Fruit fly (Drosophila melanogaster) whole organism, embryonic: ENCODE results near the gene Dus1.

Experiments
- B-H1 ChIP-seq: fragments of 200-800 bp; sonication (Bioruptor generic); IDR thresholded peaks from 3 replicates; pipeline ENCODE4 v1.3.6; 2022; ENCODE audit warnings: missing biosample characterization, missing genetic modification characterization
- BEAF-32 ChIP-seq: fragments of 200-800 bp; sonication (Bioruptor generic); optimal IDR thresholded peaks from 3 replicates; lab custom pipeline; 2017; ENCODE audit warnings: missing biosample characterization, missing genetic modification characterization, mild to moderate bottlenecking, moderate library complexity, missing genetic modification reagents
- CG10431 ChIP-seq: fragments of 200-800 bp; sonication (Bioruptor generic); optimal IDR thresholded peaks from 3 replicates; lab custom pipeline; 2018; ENCODE audit warnings: missing biosample characterization, mild to moderate bottlenecking, missing genetic modification characterization
- CG10543 ChIP-seq: fragments of 200-800 bp; sonication (Bioruptor generic); optimal IDR thresholded peaks from 3 replicates; lab custom pipeline; 2017; ENCODE audit warnings: missing biosample characterization, mild to moderate bottlenecking, missing genetic modification characterization, moderate library complexity
- CG12071 ChIP-seq: fragments of 200-800 bp; sonication (Bioruptor generic); optimal IDR thresholded peaks from 3 replicates; lab custom pipeline; 2018; ENCODE audit warnings: missing biosample characterization, mild to moderate bottlenecking, missing genetic modification characterization
- CG12155 ChIP-seq: fragments of 200-800 bp; sonication (Bioruptor generic); optimal IDR thresholded peaks from 3 replicates; lab custom pipeline; 2016; ENCODE audit warnings: missing biosample characterization, missing genetic modification characterization
- CG12219 ChIP-seq: fragments of 200-800 bp; sonication (Bioruptor generic); optimal IDR thresholded peaks from 3 replicates; lab custom pipeline; 2018; ENCODE audit warnings: missing biosample characterization, mild to moderate bottlenecking, missing genetic modification characterization
- CG14441 ChIP-seq: fragments of 200-800 bp; sonication (Bioruptor generic); IDR thresholded peaks from 2 replicates; pipeline ENCODE4 v1.3.6; 2022; ENCODE audit warnings: missing biosample characterization, missing genetic modification characterization
- CG1647 ChIP-seq: fragments of 200-800 bp; sonication (Bioruptor generic); optimal IDR thresholded peaks from 3 replicates; lab custom pipeline; 2016; ENCODE audit warnings: missing biosample characterization, missing genetic modification characterization
- CG1832 ChIP-seq: fragments of 200-800 bp; sonication (Bioruptor generic); optimal IDR thresholded peaks from 2 replicates; lab custom pipeline; 2017; ENCODE audit warnings: missing biosample characterization, mild to moderate bottlenecking, missing genetic modification characterization, inconsistent platforms
- CG2199 ChIP-seq: fragments of 200-800 bp; sonication (Bioruptor generic); IDR thresholded peaks from 3 replicates; pipeline ENCODE4 v1.3.6; 2022; ENCODE audit warnings: missing biosample characterization, missing genetic modification characterization
- CG31441 ChIP-seq: fragments of 200-800 bp; sonication (Bioruptor generic); IDR thresholded peaks from 2 replicates; pipeline ENCODE4 v1.3.6; 2022; ENCODE audit warnings: missing biosample characterization, missing genetic modification characterization
- CG3726 ChIP-seq: fragments of 200-800 bp; sonication (Bioruptor generic); IDR thresholded peaks from 3 replicates; pipeline ENCODE4, ENCODE4 v1.3.6; 2022; ENCODE audit warnings: missing biosample characterization, missing genetic modification characterization
- CG4424 ChIP-seq: fragments of 200-800 bp; sonication (Bioruptor generic); optimal IDR thresholded peaks from 3 replicates; lab custom pipeline; 2016; ENCODE audit warnings: missing biosample characterization, missing genetic modification characterization
- CG6254 ChIP-seq: fragments of 200-800 bp; sonication (Bioruptor generic); optimal IDR thresholded peaks from 3 replicates; lab custom pipeline; 2017; ENCODE audit warnings: mild to moderate bottlenecking, missing biosample characterization, missing genetic modification reagents, missing genetic modification characterization
- CG8281 ChIP-seq: fragments of 200-800 bp; sonication (Bioruptor generic); optimal IDR thresholded peaks from 2 replicates; lab custom pipeline; 2018; ENCODE audit warnings: missing biosample characterization, mild to moderate bottlenecking, missing genetic modification characterization, moderate library complexity
- CG9609 ChIP-seq: fragments of 200-800 bp; sonication (Bioruptor generic); optimal IDR thresholded peaks from 3 replicates; lab custom pipeline; 2016; ENCODE audit warnings: missing biosample characterization, missing genetic modification characterization
- E2f2 ChIP-seq: fragments of 200-800 bp; sonication (Bioruptor generic); IDR thresholded peaks from 2 replicates; pipeline ENCODE4 v1.3.6; 2022; ENCODE audit warnings: missing biosample characterization, missing genetic modification characterization
- HLH4C ChIP-seq: fragments of 200-800 bp; sonication (Bioruptor generic); IDR thresholded peaks from 3 replicates; pipeline ENCODE4 v1.3.6; 2022; ENCODE audit warnings: missing biosample characterization, missing genetic modification characterization; ENCODE audit not compliant: partially characterized antibody
- HmgD ChIP-seq: fragments of 200-800 bp; sonication (Bioruptor generic); optimal IDR thresholded peaks from 3 replicates; lab custom pipeline; 2016; ENCODE audit warnings: missing biosample characterization, missing genetic modification characterization
- Hr51 ChIP-seq, 2 experiments: fragments of 200-800 bp; sonication (Bioruptor generic); optimal IDR thresholded peaks; 2 replicates in 1 of 2; 3 replicates in 1 of 2; lab custom pipeline; 2016 to 2018; ENCODE audit warnings: missing biosample characterization in 2 of 2, missing genetic modification characterization in 2 of 2, mild to moderate bottlenecking in 1 of 2, moderate library complexity in 1 of 2
- MBD-R2 ChIP-seq: fragments of 200-800 bp; sonication (Bioruptor generic); IDR thresholded peaks from 2 replicates; pipeline ENCODE4 v1.3.6; 2022; ENCODE audit warnings: missing biosample characterization, missing genetic modification characterization
- NFAT ChIP-seq: fragments of 200-800 bp; sonication (Bioruptor generic); IDR thresholded peaks from 2 replicates; pipeline ENCODE4 v1.3.6; 2022; ENCODE audit warnings: missing biosample characterization, missing genetic modification characterization
- Spps ChIP-seq: fragments of 200-800 bp; sonication (Bioruptor generic); optimal IDR thresholded peaks from 2 replicates; lab custom pipeline; 2018; ENCODE audit warnings: missing biosample characterization, mild to moderate bottlenecking, missing genetic modification characterization
- abd-A ChIP-seq: fragments of 200-800 bp; sonication (Bioruptor generic); optimal IDR thresholded peaks from 3 replicates; lab custom pipeline; 2019; ENCODE audit warnings: missing biosample characterization, mild to moderate bottlenecking, missing genetic modification characterization, moderate library complexity
- ac ChIP-seq: fragments of 200-800 bp; sonication (Bioruptor generic); optimal IDR thresholded peaks from 3 replicates; lab custom pipeline; 2017; ENCODE audit warnings: missing biosample characterization, mild to moderate bottlenecking, missing genetic modification characterization
- ato ChIP-seq: fragments of 200-800 bp; sonication (Bioruptor generic); IDR thresholded peaks from 2 replicates; pipeline ENCODE4 v1.3.6; 2022; ENCODE audit warnings: missing biosample characterization, missing genetic modification characterization; ENCODE audit not compliant: partially characterized antibody
- bab2 ChIP-seq: fragments of 200-800 bp; sonication (Bioruptor generic); optimal IDR thresholded peaks from 2 replicates; lab custom pipeline; 2016; ENCODE audit warnings: missing biosample characterization, missing genetic modification characterization
- cg ChIP-seq: fragments of 200-800 bp; sonication (Bioruptor generic); optimal IDR thresholded peaks from 3 replicates; lab custom pipeline; 2019; ENCODE audit warnings: missing biosample characterization, mild to moderate bottlenecking, missing genetic modification characterization, moderate library complexity
- chif ChIP-seq, 2 experiments: fragments of 200-800 bp; sonication (Bioruptor generic); optimal IDR thresholded peaks; 3 replicates each; lab custom pipeline; 2016; ENCODE audit warnings: missing biosample characterization in 2 of 2, missing genetic modification characterization in 2 of 2
- crol ChIP-seq: fragments of 200-800 bp; sonication (Bioruptor generic); IDR thresholded peaks from 2 replicates; pipeline ENCODE4 v1.3.6; 2022; ENCODE audit warnings: missing biosample characterization, missing genetic modification characterization
- ems ChIP-seq: fragments of 200-800 bp; sonication (Bioruptor generic); optimal IDR thresholded peaks from 3 replicates; lab custom pipeline; 2016; ENCODE audit warnings: missing biosample characterization, missing genetic modification characterization
- fd102C ChIP-seq: fragments of 200-800 bp; sonication (Bioruptor generic); optimal IDR thresholded peaks from 2 replicates; lab custom pipeline; 2018; ENCODE audit warnings: missing biosample characterization, mild to moderate bottlenecking, missing genetic modification characterization, moderate library complexity
- fd3F ChIP-seq: fragments of 200-800 bp; sonication (Bioruptor generic); optimal IDR thresholded peaks from 2 replicates; lab custom pipeline; 2018; ENCODE audit warnings: missing biosample characterization, mild to moderate bottlenecking, missing genetic modification characterization, moderate library complexity
- fu2 ChIP-seq: fragments of 200-800 bp; sonication (Bioruptor generic); optimal IDR thresholded peaks from 2 replicates; lab custom pipeline; 2016; ENCODE audit warnings: missing biosample characterization, missing genetic modification characterization
- hbn ChIP-seq: fragments of 200-800 bp; sonication (Bioruptor generic); IDR thresholded peaks from 2 replicates; pipeline ENCODE4 v1.3.6; 2022; ENCODE audit warnings: missing biosample characterization, missing genetic modification characterization; ENCODE audit not compliant: partially characterized antibody
- kni ChIP-seq: fragments of 200-800 bp; sonication (Bioruptor generic); optimal IDR thresholded peaks from 3 replicates; lab custom pipeline; 2017; ENCODE audit warnings: mild to moderate bottlenecking, missing biosample characterization, missing genetic modification reagents, missing genetic modification characterization
- lbe ChIP-seq: fragments of 200-800 bp; sonication (Bioruptor generic); optimal IDR thresholded peaks from 2 replicates; lab custom pipeline; 2016; ENCODE audit warnings: missing biosample characterization, mild to moderate bottlenecking, missing genetic modification characterization
- mirr ChIP-seq: fragments of 200-800 bp; sonication (Bioruptor generic); optimal IDR thresholded peaks from 3 replicates; lab custom pipeline; 2018; ENCODE audit warnings: missing biosample characterization, mild to moderate bottlenecking, missing genetic modification characterization
- nerfin-2 ChIP-seq: fragments of 200-800 bp; sonication (Bioruptor generic); IDR thresholded peaks from 2 replicates; pipeline ENCODE4 v1.3.6; 2022; ENCODE audit warnings: missing biosample characterization, missing genetic modification characterization; ENCODE audit not compliant: partially characterized antibody
- oc ChIP-seq: fragments of 200-800 bp; sonication (Bioruptor generic); optimal IDR thresholded peaks from 2 replicates; lab custom pipeline; 2018; ENCODE audit warnings: missing biosample characterization, mild to moderate bottlenecking, missing genetic modification characterization, moderate library complexity
- pan ChIP-seq, 4 experiments: fragments of >200 bp in 3 of 4; fragments of 200-800 bp in 1 of 4; sonication (Bioruptor generic) in 1 of 4; optimal IDR thresholded peaks in 3 of 4; IDR thresholded peaks in 1 of 4; 2 replicates each; pipeline versions ENCODE4 v1.3.6 to Lab custom; 2017 to 2022; ENCODE audit warnings: missing biosample characterization in 2 of 4, missing genetic modification characterization in 2 of 4, mixed read lengths in 1 of 4
- pho ChIP-seq: fragments of 200-800 bp; sonication (Bioruptor generic); optimal IDR thresholded peaks from 2 replicates; lab custom pipeline; 2016; ENCODE audit warnings: missing biosample characterization, missing genetic modification characterization
- psq ChIP-seq: fragments of 200-800 bp; sonication (Bioruptor generic); optimal IDR thresholded peaks from 2 replicates; lab custom pipeline; 2017; ENCODE audit warnings: missing biosample characterization, missing genetic modification characterization
- shn ChIP-seq: fragments of 200-800 bp; sonication (Bioruptor generic); optimal IDR thresholded peaks from 3 replicates; lab custom pipeline; 2016; ENCODE audit warnings: missing biosample characterization, missing genetic modification characterization
- sisA ChIP-seq: fragments of 200-800 bp; sonication (Bioruptor generic); IDR thresholded peaks from 2 replicates; pipeline ENCODE4 v1.3.6; 2022; ENCODE audit warnings: missing biosample characterization, missing genetic modification characterization
- tll ChIP-seq, 2 experiments: fragments of 200-800 bp in 1 of 2; fragments of >200 bp in 1 of 2; sonication (Bioruptor generic) in 1 of 2; optimal IDR thresholded peaks; 2 replicates each; lab custom pipeline; 2017 to 2019; ENCODE audit warnings: missing biosample characterization in 2 of 2, missing genetic modification characterization in 2 of 2, mild to moderate bottlenecking in 1 of 2, moderate library complexity in 1 of 2
- trh ChIP-seq: fragments of 200-800 bp; sonication (Bioruptor generic); optimal IDR thresholded peaks from 2 replicates; lab custom pipeline; 2016; ENCODE audit warnings: missing biosample characterization, missing genetic modification characterization

Dus1 gene

DNA sequence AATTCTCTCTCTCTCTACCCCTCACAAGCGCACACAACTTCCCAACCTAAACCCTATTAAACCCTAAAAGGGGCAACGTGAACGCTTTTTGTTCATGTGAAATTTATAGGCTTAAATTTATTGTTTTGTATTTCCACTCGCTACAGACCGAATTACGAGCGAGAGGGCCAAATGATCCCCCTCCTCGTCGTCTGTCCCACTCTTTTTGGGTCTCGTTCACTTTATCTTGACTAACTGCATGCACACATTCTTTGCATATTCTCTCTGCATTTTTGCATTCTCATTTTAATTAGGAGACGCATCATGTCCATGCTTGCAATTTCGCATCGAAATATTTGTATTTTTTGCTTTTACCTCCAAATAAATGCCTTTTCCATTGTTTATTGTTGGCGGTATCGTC, 50.4 kb downstream of the Dus1 start:
- TF ChIP-seq fu2 (GFP tag; lab: Kevin White, UChicago) (no peak), hbn (GFP tag; lab: Robert Waterston, UW) (no peak), nerfin-2 (GFP tag; lab: Robert Waterston, UW) (peak; percentile 40; the same call in 1 of the 2 replicates), mirr (no peak), oc (tag; lab: Kevin White, UChicago) (peak; percentile 7), CG12071 (GFP tag; lab: Kevin White, UChicago) (no peak), CG2199 (GFP tag; lab: Robert Waterston, UW) (0 out of 3 replicates have a peak, but pooled peaks have one; percentile 11), sisA (GFP tag; lab: Robert Waterston, UW) (no peak), CG4424 (GFP tag; lab: Kevin White, UChicago) (no peak), ato (0 out of 2 replicates have a peak, but pooled peaks have one; percentile 20), crol (GFP tag; lab: Robert Waterston, UW) (peak; percentile 52; the same call in 1 of the 2 replicates), CG9609 (GFP tag; lab: Kevin White, UChicago) (no peak), CG12155 (GFP tag; lab: Kevin White, UChicago) (peak; percentile 74), kni (GFP tag; lab: Kevin White, UChicago) (no peak), CG12219 (GFP tag; lab: Kevin White, UChicago) (no peak)
- TF ChIP-seq, all 482 proteins: peak for 6

DNA sequence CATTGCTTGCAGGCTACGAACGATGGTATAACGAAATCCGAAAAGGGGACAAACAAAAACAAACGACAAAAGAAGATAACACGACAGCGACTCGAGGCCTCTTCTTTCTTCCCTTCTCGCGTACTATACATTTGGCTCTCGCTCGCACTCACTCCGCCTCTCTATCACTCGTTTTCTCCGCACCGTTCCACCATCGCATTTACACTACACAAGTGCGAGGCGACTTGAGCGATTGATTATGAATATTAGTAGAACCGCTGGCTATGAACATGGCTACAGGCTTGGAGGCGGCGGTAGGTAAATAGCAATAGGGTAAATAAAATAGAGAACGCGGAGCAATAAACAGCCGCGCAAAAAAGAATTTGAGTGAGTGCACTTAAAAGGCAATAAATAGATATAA, 51.0 kb downstream of the Dus1 start:
- TF ChIP-seq ems (GFP tag; lab: Kevin White, UChicago) (no peak), CG8281 (tag; lab: Kevin White, UChicago) (peak; percentile 33), pan (optimal IDR thresholded peaks at IDR 0.05; lab: Kevin White, UChicago) (no peak), pan (GFP tag; optimal IDR thresholded peaks at IDR 0.05 in 1 of 2, IDR thresholded peaks at IDR 0.05 in 1 of 2) (no peak), CG1832 (GFP tag; lab: Kevin White, UChicago) (peak; percentile 76), MBD-R2 (GFP tag; lab: Robert Waterston, UW) (no peak), CG14441 (0 out of 2 replicates have a peak, but pooled peaks have one; percentile 23), crol (GFP tag; lab: Robert Waterston, UW) (peak; percentile 83), CG10431 (peak; percentile 12), CG31441 (GFP tag; lab: Robert Waterston, UW) (no peak), Spps (tag; lab: Kevin White, UChicago) (peak; percentile 15), lbe (GFP tag; lab: Kevin White, UChicago) (no peak), fd102C (GFP tag; lab: Kevin White, UChicago) (no peak), NFAT (GFP tag; lab: Robert Waterston, UW) (no peak), fd3F (GFP tag; lab: Kevin White, UChicago) (no peak), psq (GFP tag; lab: Kevin White, UChicago) (peak; percentile 95), BEAF-32 (no peak), trh (GFP tag; lab: Kevin White, UChicago) (peak; percentile 3), Hr51 (GFP tag; optimal IDR thresholded peaks at IDR 0.05; lab: Kevin White, UChicago) (peak in 1 of 2 experiments; percentile 18), CG10543 (GFP tag; lab: Kevin White, UChicago) (peak; percentile 35), CG2199 (GFP tag; lab: Robert Waterston, UW) (peak; percentile 89), CG6254 (no peak), chif (GFP tag; optimal IDR thresholded peaks at IDR 0.05; lab: Kevin White, UChicago) (peak in 1 of 2 experiments; percentile 10), B-H1 (GFP tag; lab: Robert Waterston, UW) (no peak), HLH4C (GFP tag; lab: Robert Waterston, UW) (no peak), cg (GFP tag; lab: Kevin White, UChicago) (peak; percentile 18), ac (peak; percentile 47), bab2 (GFP tag; lab: Kevin White, UChicago) (peak; percentile 59), tll (GFP tag; optimal IDR thresholded peaks at IDR 0.05; lab: Kevin White, UChicago) (peak in 1 of 2 experiments; percentile 59), HmgD (GFP tag; lab: Kevin White, UChicago) (peak; percentile 59), shn (GFP tag; lab: Kevin White, UChicago) (no peak), pho (GFP tag; lab: Kevin White, UChicago) (no peak), abd-A (tag; lab: Kevin White, UChicago) (no peak), E2f2 (GFP tag; lab: Robert Waterston, UW) (no peak), CG1647 (peak; percentile 8), CG3726 (GFP tag; lab: Robert Waterston, UW) (no peak)
